Worm (Caenorhabditis elegans): ENCODE measurements around the gene F32D8.3.
A peak's percentile ranks its signal among the peaks of the same experiment; 100 is the strongest.

The F32D8.3 gene

ce11 chrV:10889774-10890173 is 3.1 kb downstream of the F32D8.3 start:
- TF ChIP-seq nhr-232 (tag; optimal IDR thresholded peaks at IDR 0.05): no peak

ce11 chrV:10890980-10891379 is 4.3 kb downstream of the F32D8.3 start, which contains the start of gene F32D8.12:
F32D8.12 (minus strand) TSS chrV:10891027.
- TF ChIP-seq nhr-11 (tag; optimal IDR thresholded peaks at IDR 0.05) (no peak), ttx-3 (tag; optimal IDR thresholded peaks at IDR 0.05) (no peak), pag-3 (tag; optimal IDR thresholded peaks at IDR 0.05; ENCODE audit: borderline replicate concordance) (no peak), pat-9 (tag; optimal IDR thresholded peaks at IDR 0.05) (no peak), pax-1 (tag; optimal IDR thresholded peaks at IDR 0.05) (no peak), T23F11.4 (GFP tag; optimal IDR thresholded peaks at IDR 0.05) (no peak), pros-1 (tag; optimal IDR thresholded peaks at IDR 0.05) (no peak), sdc-2 (tag; optimal IDR thresholded peaks at IDR 0.05) (no peak), syd-9 (tag; optimal IDR thresholded peaks at IDR 0.05) (no peak), sox-2 (GFP tag; IDR thresholded peaks at IDR 0.05) (no peak), ref-2 (tag; optimal IDR thresholded peaks at IDR 0.05) (no peak), ztf-16 (tag; optimal IDR thresholded peaks at IDR 0.05) (no peak), hlh-15 (tag; optimal IDR thresholded peaks at IDR 0.05) (no peak), Y22D7AL.16 (tag; optimal IDR thresholded peaks at IDR 0.05) (no peak), dve-1 (tag; optimal IDR thresholded peaks at IDR 0.05) (no peak), F13H6.1 (tag; optimal IDR thresholded peaks at IDR 0.05) (no peak), ceh-18 (tag; optimal IDR thresholded peaks at IDR 0.05) (no peak)

ce11 chrV:10893510-10894128 is 7.0 kb downstream of the F32D8.3 start, which contains the start of gene F32D8.4:
F32D8.4 (minus strand) TSS chrV:10893560.
- TF ChIP-seq sox-4 (tag; optimal IDR thresholded peaks at IDR 0.05): no peak
- no peak for TF ChIP-seq elt-4 (tag; optimal IDR thresholded peaks at IDR 0.05)
- no peak for TF ChIP-seq hlh-8 (tag; optimal IDR thresholded peaks at IDR 0.05)
- no peak for TF ChIP-seq ceh-14 (tag; optimal IDR thresholded peaks at IDR 0.05)
- TF ChIP-seq pax-1 (tag; optimal IDR thresholded peaks at IDR 0.05): no peak
- no peak for TF ChIP-seq ceh-18 (tag; optimal IDR thresholded peaks at IDR 0.05)
- TF ChIP-seq K09A11.1 (tag; optimal IDR thresholded peaks at IDR 0.05; ENCODE audit: insufficient read depth): no peak
- TF ChIP-seq ttx-3 (tag; optimal IDR thresholded peaks at IDR 0.05): no peak
- TF ChIP-seq unc-86 (tag; optimal IDR thresholded peaks at IDR 0.05): no peak
- TF ChIP-seq mec-3 (tag; optimal IDR thresholded peaks at IDR 0.05; ENCODE audit: borderline replicate concordance): no peak
- TF ChIP-seq zip-5 (tag; optimal IDR thresholded peaks at IDR 0.05): no peak
- TF ChIP-seq ceh-48 (tag; optimal IDR thresholded peaks at IDR 0.05): no peak
- TF ChIP-seq syd-9 (tag; optimal IDR thresholded peaks at IDR 0.05): no peak
- no peak for TF ChIP-seq tbx-7 (tag; optimal IDR thresholded peaks at IDR 0.05)
- TF ChIP-seq che-1 (tag; optimal IDR thresholded peaks at IDR 0.05): no peak
- no peak for TF ChIP-seq nhr-11 (tag; optimal IDR thresholded peaks at IDR 0.05)
- no peak for TF ChIP-seq ref-2 (tag; optimal IDR thresholded peaks at IDR 0.05)
- TF ChIP-seq T23F11.4 (GFP tag; optimal IDR thresholded peaks at IDR 0.05): no peak
- no peak for TF ChIP-seq dmd-4 (tag; optimal IDR thresholded peaks at IDR 0.05; ENCODE audit: borderline replicate concordance)
- TF ChIP-seq sdc-2 (tag; optimal IDR thresholded peaks at IDR 0.05): no peak

- TF ChIP-seq ama-1 (optimal IDR thresholded peaks at IDR 0.05) (no peak), hlh-8 (tag; optimal IDR thresholded peaks at IDR 0.05) (peak; percentile 66), unc-42 (tag; optimal IDR thresholded peaks at IDR 0.05) (peak; percentile 59), K02D7.2 (tag; optimal IDR thresholded peaks at IDR 0.05) (no peak), pax-1 (tag; optimal IDR thresholded peaks at IDR 0.05) (no peak), elt-2 (tag; optimal IDR thresholded peaks at IDR 0.05) (peak; percentile 47), lim-6 (tag; optimal IDR thresholded peaks at IDR 0.05) (no peak), ceh-24 (tag; optimal IDR thresholded peaks at IDR 0.05) (no peak), C08G9.2 (tag; optimal IDR thresholded peaks at IDR 0.05) (peak; percentile 89), ceh-6 (GFP tag; optimal IDR thresholded peaks at IDR 0.05) (no peak), fkh-10 (GFP tag; optimal IDR thresholded peaks at IDR 0.05) (no peak), C38D4.7 (GFP tag; optimal IDR thresholded peaks at IDR 0.05) (no peak), unc-86 (tag; optimal IDR thresholded peaks at IDR 0.05) (no peak), hlh-13 (GFP tag; optimal IDR thresholded peaks at IDR 0.05) (no peak), ceh-9 (tag; optimal IDR thresholded peaks at IDR 0.05) (no peak), elt-4 (tag; optimal IDR thresholded peaks at IDR 0.05) (no peak), hlh-30 (tag; optimal IDR thresholded peaks at IDR 0.05; ENCODE audit: insufficient read depth) (no peak), dve-1 (tag; optimal IDR thresholded peaks at IDR 0.05) (peak; percentile 40), pqm-1 (tag; optimal IDR thresholded peaks at IDR 0.05) (no peak), ceh-2 (tag; optimal IDR thresholded peaks at IDR 0.05) (peak; percentile 75), che-1 (tag; optimal IDR thresholded peaks at IDR 0.05) (no peak), rnt-1 (tag; optimal IDR thresholded peaks at IDR 0.05) (peak; percentile 45), ahr-1 (tag; optimal IDR thresholded peaks at IDR 0.05) (no peak), ttx-3 (tag; optimal IDR thresholded peaks at IDR 0.05) (no peak)
Observed at ce11 chrV:10894601-10895000, 8.0 kb downstream of the F32D8.3 start, which contains the start of the genes F32D8.14 and F32D8.5. F32D8.14 (minus strand) TSS chrV:10894788. F32D8.5 (plus strand) TSS chrV:10894800.
